Fruit fly (Drosophila melanogaster) whole organism, larva: ENCODE measurements around the gene Ubc4.
A peak's percentile ranks its signal among the peaks of the same experiment; 100 is the strongest.

Experiments used
- noc ChIP-seq: fragments of 200-800 bp; sonication (Bioruptor generic); optimal IDR thresholded peaks from 3 replicates; lab custom pipeline; 2019; ENCODE audit warnings: missing biosample characterization, mild to moderate bottlenecking, missing genetic modification characterization, moderate library complexity

Gene Ubc4

DNA sequence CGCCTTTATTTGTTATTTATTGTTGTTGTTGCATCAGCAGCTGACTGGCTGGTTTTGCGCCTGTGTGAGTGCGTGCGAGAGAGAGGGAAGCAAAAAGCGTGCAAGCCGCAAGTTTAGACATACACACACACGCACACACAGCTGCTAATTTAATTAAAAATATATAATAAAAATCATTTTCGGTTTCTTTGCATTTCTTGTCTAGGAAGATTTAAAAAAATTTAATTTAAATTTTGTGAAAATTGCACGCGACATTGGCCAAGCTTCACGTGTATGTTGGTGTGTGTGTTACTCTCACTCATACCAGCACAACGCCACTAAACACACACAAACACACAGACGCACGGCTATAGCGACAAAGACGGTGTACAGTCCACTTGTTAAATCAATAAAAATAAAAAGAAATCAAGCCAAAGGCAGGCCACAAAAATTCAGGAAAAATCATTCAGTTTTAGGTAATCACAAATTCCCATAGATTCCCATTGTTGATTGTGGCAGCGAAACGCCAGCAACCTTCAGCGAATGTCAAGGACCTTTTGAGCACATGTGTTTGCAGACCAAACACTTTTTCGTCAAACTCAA, 4.5 kb upstream of the Ubc4 start:
- TF ChIP-seq noc (tag; lab: Kevin White, UChicago): no peak

DNA sequence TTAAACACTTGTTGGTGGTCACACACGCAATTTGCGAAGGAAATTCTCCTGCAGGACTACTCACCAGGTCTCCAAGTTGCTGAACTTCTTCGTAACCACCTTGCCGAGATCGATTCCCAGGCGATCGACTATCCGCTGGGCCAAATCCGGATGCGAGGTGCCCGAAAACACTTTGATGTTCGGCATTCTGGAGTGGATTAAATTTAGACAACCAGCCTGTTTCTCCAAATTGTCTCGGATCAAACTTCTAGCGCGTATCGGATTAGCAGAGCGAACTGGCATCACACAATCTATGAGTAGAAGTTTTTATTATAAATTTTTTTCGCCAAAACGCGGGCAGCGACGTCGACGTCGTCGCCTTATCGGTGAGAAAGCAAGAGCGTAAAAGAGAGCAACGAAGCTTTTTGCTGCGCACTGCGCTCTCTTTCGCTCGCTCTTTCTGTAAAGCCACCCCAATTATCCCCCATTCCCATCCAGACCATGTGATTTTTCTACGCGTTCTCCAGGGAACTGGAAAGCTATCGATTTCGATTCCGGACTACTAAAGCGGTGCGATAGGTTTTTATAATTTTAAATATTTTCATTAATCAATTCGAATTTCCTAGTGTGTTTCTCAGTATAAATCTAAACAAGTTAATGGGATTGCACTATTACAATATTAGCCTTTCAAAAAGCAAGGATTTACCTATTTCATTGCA, 3.8 kb upstream of the Ubc4 start:
- TF ChIP-seq noc (tag; lab: Kevin White, UChicago): no peak

DNA sequence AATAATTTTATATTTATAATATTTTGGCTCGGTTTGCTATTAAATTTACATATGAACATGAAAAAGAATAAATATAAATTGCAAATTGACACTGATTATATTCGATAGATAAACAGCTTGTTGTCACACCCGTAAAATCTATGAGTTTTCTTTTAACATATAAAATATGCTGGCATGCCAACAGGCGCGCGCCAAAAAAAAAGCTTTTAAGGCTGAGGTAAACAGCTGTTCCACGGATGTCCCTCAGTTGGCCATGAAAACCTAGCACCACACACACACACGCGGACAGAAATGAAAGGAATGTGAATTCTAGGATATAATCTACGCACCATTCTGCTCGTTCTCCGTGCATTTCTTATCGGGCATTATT, 3.3 kb upstream of the Ubc4 start:
- no peak for TF ChIP-seq noc (tag; lab: Kevin White, UChicago)

DNA sequence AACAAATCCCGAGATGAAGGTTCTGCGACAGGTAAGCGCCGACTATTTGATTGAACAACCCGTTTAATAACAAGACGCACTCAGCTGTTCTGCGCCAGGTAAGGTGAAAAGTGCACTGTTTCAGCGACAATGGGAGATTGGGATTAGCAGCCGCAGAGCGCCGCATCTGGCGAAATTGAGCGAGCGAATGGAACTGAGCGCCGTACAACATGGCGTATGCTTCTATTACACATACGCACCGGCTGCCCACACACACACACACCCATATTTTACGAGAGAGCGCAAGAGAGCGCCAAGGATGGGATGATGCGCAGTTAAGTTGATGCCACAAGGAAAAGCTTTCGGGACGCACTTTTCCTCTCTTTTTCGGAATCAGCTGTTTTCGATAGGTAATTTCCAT, 2.9 kb upstream of the Ubc4 start:
- TF ChIP-seq noc (tag; lab: Kevin White, UChicago): no peak

DNA sequence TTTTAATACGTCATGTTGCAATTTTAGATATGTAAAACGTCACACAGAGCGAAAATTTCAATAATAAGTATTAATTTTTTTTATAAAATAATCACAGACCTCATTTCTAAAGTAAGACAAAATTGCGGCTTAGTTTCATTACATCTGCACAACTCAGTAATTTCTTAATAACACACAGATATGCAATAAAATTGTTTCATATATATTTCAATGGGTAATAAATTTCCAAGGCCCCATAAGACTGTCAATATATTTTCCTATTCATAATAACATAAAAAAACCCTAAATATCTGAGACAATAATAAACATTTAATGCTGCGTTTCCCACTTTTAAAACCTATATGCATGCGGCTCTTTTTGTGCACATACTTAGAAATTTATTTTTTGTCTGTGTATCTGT, 2.5 kb upstream of the Ubc4 start:
- TF ChIP-seq noc (tag; lab: Kevin White, UChicago): no peak

DNA sequence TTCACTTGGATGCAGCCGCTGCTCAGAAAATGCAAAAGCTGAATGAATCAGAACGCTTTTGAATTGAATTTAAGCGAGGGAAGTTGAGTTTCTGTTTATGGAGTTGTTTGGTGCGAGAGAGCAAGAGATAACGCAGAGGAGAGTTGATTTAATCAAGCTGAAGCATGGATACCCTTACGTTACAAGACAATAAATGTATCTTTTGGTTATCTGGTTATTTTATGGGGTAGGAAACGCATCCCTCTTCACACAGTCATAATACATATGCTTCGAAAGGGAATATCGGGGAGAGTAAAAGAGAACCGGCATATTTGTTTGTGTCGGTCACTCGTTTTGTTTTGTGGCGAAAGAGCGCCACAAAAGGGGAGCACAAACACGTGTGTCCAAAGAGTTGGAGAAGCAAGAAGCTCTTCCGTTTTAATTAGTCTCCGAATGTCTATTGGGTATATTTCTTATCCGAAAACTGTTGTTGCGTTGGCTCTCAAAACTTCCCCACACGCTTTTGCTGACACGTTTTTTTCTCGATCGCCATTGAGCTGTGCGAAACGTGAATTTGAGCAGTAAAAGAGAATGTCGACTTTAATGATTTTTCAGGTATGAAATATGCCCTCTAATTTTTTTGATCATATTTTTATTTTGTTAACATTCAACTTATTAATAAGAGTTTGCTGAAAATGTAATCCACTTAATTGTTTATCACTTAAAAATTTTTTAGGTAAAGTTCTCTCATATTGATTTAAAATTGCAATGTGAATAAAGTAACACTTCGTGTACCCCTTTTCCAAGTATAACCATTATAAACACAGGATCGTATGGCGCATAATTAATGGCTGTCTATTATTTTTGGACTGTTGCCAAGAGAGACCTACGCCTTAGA, 1.2 kb upstream of the Ubc4 start, which contains the start of gene Prps:
Prps (minus strand) TSS at position 51 of the 877 bp plus-strand sequence.
- TF ChIP-seq noc (tag; lab: Kevin White, UChicago): peak; percentile 72

DNA sequence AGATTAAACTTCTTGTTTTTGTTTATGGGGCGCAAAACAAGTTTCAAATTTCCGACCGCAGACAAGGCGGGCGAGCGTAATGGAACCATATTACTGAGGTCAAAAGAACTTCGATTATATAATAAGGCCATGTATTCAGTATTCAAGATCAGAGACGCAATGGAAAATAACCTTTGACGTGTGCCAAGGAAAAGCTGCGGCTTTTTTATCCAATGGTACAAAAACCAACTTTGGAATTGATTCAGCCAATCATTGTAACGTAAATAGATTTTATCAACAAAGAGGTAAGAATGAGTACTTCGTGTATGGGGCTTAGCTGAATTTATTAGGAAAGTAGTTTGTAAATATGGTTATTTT, 631 bp upstream of the Ubc4 start:
- TF ChIP-seq noc (tag; lab: Kevin White, UChicago): no peak

DNA sequence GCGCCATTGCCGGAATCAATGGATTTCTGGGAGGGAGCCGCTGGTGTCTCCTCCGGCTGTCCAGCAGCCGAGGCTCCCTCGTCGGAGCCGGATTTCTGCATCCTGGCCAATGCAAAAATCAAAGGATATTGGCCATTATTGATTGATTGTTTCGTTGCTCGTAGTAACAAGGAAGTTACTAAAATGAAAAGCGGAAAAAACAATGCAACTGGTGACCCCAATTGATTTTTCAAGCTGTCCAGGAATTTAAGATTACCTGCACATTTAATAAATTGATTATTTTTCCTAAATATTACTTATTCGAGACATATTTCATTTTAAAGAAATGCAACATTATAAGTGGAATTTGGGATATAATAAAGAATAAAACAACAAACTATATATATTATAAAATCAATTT, 5.4 kb downstream of the Ubc4 start, which contains the start of gene CG6761:
CG6761 (minus strand) TSS at position 101 of the 400 bp plus-strand sequence.
- no peak for TF ChIP-seq noc (tag; lab: Kevin White, UChicago)

DNA sequence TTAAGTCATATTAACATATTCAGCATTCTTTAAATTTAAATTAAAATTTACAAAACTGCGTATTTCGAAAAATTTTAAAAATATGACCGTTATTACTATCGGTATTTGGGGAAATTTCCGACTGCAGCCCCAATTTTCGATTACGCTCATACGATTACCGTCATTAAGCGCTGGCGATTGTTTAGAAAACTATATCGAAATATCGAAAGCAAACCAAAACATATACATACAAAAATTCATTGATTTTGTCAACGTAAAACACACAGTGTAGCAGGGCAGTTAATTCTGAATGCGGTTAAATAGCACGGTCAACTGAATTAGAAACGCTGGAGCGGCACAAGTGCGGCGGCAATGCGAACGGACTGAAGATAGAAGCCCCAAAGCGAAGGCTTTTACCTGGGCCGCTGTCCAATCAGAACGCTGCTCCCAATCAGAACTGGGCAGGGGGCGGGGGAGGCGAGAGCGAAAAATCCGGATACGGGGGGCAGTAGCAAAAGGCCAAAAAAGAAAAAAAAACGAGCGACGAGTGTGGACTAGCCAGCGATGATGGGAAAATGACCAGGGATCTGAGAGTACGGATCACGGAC, 6.1 kb downstream of the Ubc4 start, which contains the start of gene CG16711:
CG16711 (plus strand) TSS at position 170 of the 587 bp plus-strand sequence.
- TF ChIP-seq noc (tag; lab: Kevin White, UChicago): no peak

DNA sequence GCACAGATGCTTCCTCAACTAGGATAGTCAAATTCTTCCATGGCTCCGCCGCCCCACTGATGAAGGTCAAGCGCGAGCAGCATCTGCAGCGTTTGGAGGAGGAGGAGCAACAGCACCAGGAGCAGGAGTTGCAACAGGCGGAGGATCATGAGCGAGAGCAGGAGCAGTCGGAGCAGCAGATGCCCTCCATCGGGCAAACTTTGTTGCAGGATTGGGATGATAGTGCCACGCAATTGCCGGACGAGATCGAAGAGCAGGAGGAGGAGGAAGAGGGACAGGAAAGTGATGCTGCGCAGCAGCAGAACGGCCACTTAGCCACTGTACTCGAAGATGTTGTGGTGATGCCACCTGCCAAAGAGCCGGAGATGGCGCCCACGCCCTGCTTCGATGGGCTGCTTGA, 7.5 kb downstream of the Ubc4 start:
- TF ChIP-seq noc (tag; lab: Kevin White, UChicago): no peak

DNA sequence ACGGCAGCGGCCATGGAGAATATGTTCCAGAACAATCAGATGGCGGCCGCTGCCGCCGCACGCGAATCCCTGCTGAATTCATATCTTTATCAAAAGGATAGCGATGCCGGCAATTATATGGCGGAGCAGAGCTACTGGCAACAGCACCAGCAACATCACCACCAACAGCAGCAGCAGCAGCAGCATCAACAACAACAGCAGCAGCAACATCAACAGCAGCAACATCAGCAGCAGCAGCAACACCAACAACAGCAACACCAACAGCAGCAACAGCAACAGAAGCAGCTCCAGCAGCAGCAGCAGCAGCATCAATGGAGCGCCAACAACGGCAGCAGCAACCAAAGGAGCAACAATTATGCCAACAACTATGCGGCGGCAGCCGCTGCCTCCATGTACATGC, 10.7 kb downstream of the Ubc4 start:
- TF ChIP-seq noc (tag; lab: Kevin White, UChicago): no peak

DNA sequence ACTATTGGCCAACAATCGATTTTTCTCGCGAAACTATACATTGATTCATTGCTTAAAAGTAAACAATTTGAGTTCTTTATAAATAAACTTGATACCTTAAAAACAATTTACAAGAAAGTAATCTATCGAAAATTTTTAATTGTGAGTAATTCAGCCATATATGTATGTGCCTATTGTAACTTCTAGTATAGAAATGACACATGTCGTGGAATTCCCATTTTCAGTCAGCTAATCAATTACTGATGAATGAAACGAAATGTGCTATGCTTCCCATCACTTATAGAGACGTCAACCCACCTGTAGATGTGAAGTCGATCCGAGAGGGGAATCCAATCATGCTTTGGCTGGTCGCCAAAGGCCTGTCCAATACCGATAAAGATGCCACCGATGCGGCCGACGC, 13.1 kb downstream of the Ubc4 start:
- TF ChIP-seq noc (tag; lab: Kevin White, UChicago): no peak

DNA sequence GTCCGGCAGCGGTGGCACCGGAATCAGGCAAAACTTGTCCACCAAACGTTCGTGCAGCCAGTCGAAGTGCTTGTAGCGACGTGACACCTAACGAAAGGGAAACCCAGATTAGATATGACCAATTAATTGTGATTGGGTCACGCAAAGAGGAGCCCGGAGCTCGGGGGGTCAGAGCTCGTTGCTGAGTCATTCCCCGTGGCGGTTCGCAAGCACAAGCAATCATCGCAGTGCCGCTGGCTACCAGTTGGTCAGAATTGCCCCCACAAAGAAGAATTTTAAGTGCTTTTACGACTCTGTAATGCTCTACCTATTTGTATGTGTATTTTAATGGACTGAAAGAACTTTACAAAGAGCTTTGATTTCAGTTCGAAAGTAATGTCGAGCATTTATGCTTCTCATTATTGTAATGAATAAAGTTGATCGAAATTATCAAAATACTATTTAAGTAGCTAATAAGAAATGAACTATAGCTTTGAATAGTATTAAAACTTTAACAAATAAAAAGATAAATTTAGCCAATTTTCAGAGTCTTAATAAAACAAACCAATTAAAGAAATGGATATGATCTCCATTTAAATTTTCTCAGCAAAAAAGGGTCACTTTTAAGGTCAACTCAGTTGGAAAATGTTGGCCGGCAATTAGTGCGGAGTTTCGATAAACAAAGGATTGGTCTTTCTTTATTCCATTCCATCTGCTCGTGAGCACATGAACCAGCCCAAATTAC, 14.1 kb downstream of the Ubc4 start:
- no peak for TF ChIP-seq noc (tag; lab: Kevin White, UChicago)

DNA sequence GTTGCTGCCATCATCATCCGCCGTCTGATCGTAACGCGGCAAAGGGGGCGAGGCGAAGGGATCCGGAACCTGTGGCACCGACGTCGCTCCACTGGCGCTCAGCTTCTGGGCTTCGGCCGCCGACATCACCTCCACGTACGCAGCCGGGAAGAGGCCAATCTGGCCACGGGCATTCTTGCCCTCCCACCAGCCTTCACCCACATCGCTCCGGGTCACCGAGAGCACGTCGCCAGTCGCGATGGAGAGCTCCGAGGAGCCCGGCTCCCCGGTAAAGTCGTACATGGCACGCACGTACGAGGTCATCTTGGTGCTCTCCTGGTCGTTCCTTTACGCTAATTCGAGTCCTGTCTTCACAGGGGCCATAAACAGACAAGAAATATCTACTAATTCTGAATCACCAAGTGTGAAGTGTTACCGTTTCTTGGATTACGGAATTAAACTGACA, 15.3 kb downstream of the Ubc4 start, which contains the start of gene SH3PX1:
SH3PX1 (minus strand) TSS at position 445 of the 445 bp plus-strand sequence.
- no peak for TF ChIP-seq noc (tag; lab: Kevin White, UChicago)
